Comparison of ENCODE assay signal across 4 fruit fly cellular contexts in the genomic region with DNA sequence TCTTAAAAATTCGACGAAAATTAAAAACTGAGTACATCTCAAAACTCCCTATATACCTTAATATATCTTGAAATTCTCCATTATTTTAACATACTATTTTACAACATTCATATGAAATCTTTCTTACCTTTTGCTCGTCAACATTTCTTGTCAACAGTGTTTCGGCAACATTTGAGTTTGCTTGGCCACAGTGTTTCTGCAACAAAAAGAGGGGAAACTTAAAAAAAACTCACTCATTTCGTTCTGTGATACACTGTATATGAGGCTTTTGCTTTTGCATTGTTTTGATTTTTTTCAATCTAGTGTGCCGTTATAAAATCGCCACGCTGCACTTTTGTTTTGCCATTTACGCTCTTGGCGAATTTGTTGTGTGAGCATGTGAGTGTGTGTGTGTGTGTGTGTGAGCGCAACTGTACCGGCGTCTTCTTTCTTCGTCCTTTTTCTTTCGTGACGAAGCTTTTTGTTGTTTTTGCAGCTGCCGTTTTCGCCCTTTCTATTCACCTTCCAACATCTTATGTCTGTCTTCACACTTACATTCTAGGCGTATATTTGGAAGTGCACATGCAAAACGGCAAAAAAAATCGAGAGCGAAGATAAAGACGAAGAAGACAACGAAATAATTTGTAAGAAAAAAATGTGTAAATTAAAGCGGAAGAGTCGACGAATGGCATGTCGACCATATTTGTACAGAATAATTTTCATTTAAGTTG.
TF ChIP-seq lines count a peak whose summit lies in the region.

No protein-coding gene starts in this region.

- no peak for TF ChIP-seq CTCF in whole organism, embryonic (GFP tag; optimal IDR thresholded peaks at IDR 0.05; lab: Kevin White, UChicago)

TF ChIP-seq in whole organism, adult, 20 proteins besides CTCF, POLR2A, EP300 and RAD21:
- TF ChIP-seq ovo (GFP tag; optimal IDR thresholded peaks at IDR 0.05; lab: Kevin White, UChicago), result peak; percentile 89
- peak; percentile 4 for TF ChIP-seq CG7101 (tag; optimal IDR thresholded peaks at IDR 0.05; lab: Kevin White, UChicago)
- TF ChIP-seq CG7045 (GFP tag; optimal IDR thresholded peaks at IDR 0.05; lab: Kevin White, UChicago), result no peak
- peak; percentile 93 for TF ChIP-seq tj (GFP tag; optimal IDR thresholded peaks at IDR 0.05; lab: Kevin White, UChicago)
- no peak for TF ChIP-seq CG5204 (GFP tag; optimal IDR thresholded peaks at IDR 0.05; lab: Kevin White, UChicago)
- TF ChIP-seq CG33017 (tag; optimal IDR thresholded peaks at IDR 0.05; lab: Kevin White, UChicago), result no peak
- TF ChIP-seq Clk (GFP tag; optimal IDR thresholded peaks at IDR 0.05; lab: Kevin White, UChicago), result no peak
- TF ChIP-seq kay (GFP tag; lab: Kevin White, UChicago; ENCODE audit: borderline replicate concordance), result peak; percentile 48
- peak; percentile 98 for TF ChIP-seq pad (GFP tag; optimal IDR thresholded peaks at IDR 0.05; lab: Kevin White, UChicago)
TF ChIP-seq in whole organism, adult: peak in this region for 5.

TF ChIP-seq in whole organism, embryonic, 481 proteins besides CTCF, POLR2A, EP300 and RAD21:
- no peak for TF ChIP-seq NK7.1 (GFP tag; optimal IDR thresholded peaks at IDR 0.05; lab: Kevin White, UChicago)
- no peak for TF ChIP-seq CG6791 (GFP tag; IDR thresholded peaks at IDR 0.05; lab: Robert Waterston, UW; ENCODE audit: partially characterized antibody)
- peak; percentile 98 for TF ChIP-seq CG11504 (tag; optimal IDR thresholded peaks at IDR 0.05; lab: Kevin White, UChicago)
- peak; percentile 92 for TF ChIP-seq z (GFP tag; IDR thresholded peaks at IDR 0.05; lab: Robert Waterston, UW)
- TF ChIP-seq chinmo (GFP tag; IDR thresholded peaks at IDR 0.05; lab: Robert Waterston, UW; ENCODE audit: partially characterized antibody), result 0 out of 4 replicates have a peak, but pooled peaks have one; percentile 49

TF ChIP-seq in whole organism, prepupa, 60 proteins besides CTCF, POLR2A, EP300 and RAD21:
- TF ChIP-seq CG8119 (GFP tag; IDR thresholded peaks at IDR 0.05; lab: Robert Waterston, UW) (no peak), Eip78C (GFP tag; lab: Kevin White, UChicago) (peak; percentile 40), CG10669 (GFP tag; optimal IDR thresholded peaks at IDR 0.05; lab: Kevin White, UChicago) (no peak)

TF ChIP-seq in whole organism, wandering third instar larva, 38 proteins besides CTCF, POLR2A, EP300 and RAD21:
- peak; percentile 64 for TF ChIP-seq psq (GFP tag; optimal IDR thresholded peaks at IDR 0.05; lab: Kevin White, UChicago)
- no peak for TF ChIP-seq HLH106 (tag; optimal IDR thresholded peaks at IDR 0.05; lab: Kevin White, UChicago)
